Worm (Caenorhabditis elegans) whole organism, L4 larva: ENCODE measurements around the gene ram-2.
A peak's percentile ranks its signal among the peaks of the same experiment; 100 is the strongest.

Experiments used
- R02D3.7 ChIP-seq: fragments of 150-350 bp; sonication (generic microtip); optimal IDR thresholded peaks from 3 replicates; lab custom pipeline; 2014; ENCODE audit warnings: missing biosample characterization, missing genetic modification characterization
- T26A8.4 ChIP-seq: fragments of 200-800 bp; sonication (Bioruptor generic); IDR thresholded peaks from 2 replicates; pipeline ENCODE4 v1.3.6; 2022; ENCODE audit warnings: missing genetic modification characterization, missing compliant biosample characterization
- Y48G9A.11 ChIP-seq: fragments of 200-800 bp; sonication (Bioruptor generic); IDR thresholded peaks from 2 replicates; pipeline ENCODE4 v1.3.6; 2022; ENCODE audit warnings: missing genetic modification reagents, missing genetic modification characterization, missing compliant biosample characterization
- aha-1 ChIP-seq: fragments of 150-350 bp; peaks from one replicate; lab custom pipeline; 2014; ENCODE audit warnings: missing biosample characterization, missing genetic modification characterization
- ceh-20 ChIP-seq: fragments of 200-800 bp; sonication (Bioruptor generic); IDR thresholded peaks from 2 replicates; pipeline ENCODE4 v1.3.6; 2022; ENCODE audit warnings: missing genetic modification reagents, missing genetic modification characterization, missing compliant biosample characterization
- ctbp-1 ChIP-seq: fragments of 200-800 bp; sonication (Bioruptor generic); IDR thresholded peaks from 2 replicates; pipeline ENCODE4 v1.3.6; 2022; ENCODE audit warnings: missing genetic modification reagents, missing genetic modification characterization, missing compliant biosample characterization
- daf-19 ChIP-seq: fragments of 200-800 bp; sonication (Bioruptor generic); conservative IDR thresholded peaks from 2 replicates; pipeline ENCODE4 v1.3.6; 2022; ENCODE audit warnings: missing genetic modification characterization, missing compliant biosample characterization
- dmd-9 ChIP-seq: fragments of 200-800 bp; sonication (Bioruptor generic); IDR thresholded peaks from 2 replicates; pipeline ENCODE4 v1.3.6; 2022; ENCODE audit warnings: missing genetic modification reagents, missing genetic modification characterization, missing compliant biosample characterization
- egl-27 ChIP-seq: sonication (generic microtip); optimal IDR thresholded peaks from 3 replicates; lab custom pipeline; 2017; ENCODE audit warnings: missing biosample characterization, missing genetic modification reagents, missing genetic modification characterization
- egl-43 ChIP-seq: fragments of 200-800 bp; sonication (Bioruptor generic); IDR thresholded peaks from 2 replicates; pipeline ENCODE4 v1.3.6; 2022; ENCODE audit warnings: missing genetic modification reagents, missing genetic modification characterization, missing compliant biosample characterization
- hmg-1.1 ChIP-seq: fragments of 200-800 bp; sonication (Bioruptor generic); IDR thresholded peaks from 2 replicates; pipeline ENCODE4 v1.3.6; 2022; ENCODE audit warnings: missing genetic modification reagents, missing genetic modification characterization, missing compliant biosample characterization
- jun-1 ChIP-seq: fragments of 150-350 bp; optimal IDR thresholded peaks from 2 replicates; lab custom pipeline; 2014; ENCODE audit warnings: missing biosample characterization, missing genetic modification reagents, missing genetic modification characterization
- lin-1 ChIP-seq: fragments of 200-800 bp; sonication (Bioruptor generic); IDR thresholded peaks from 2 replicates; pipeline ENCODE4 v1.3.6; 2022; ENCODE audit warnings: missing genetic modification reagents, missing genetic modification characterization, missing compliant biosample characterization
- lin-38 ChIP-seq: fragments of 200-800 bp; sonication (Bioruptor generic); IDR thresholded peaks from 2 replicates; pipeline ENCODE4 v1.3.6; 2022; ENCODE audit warnings: missing genetic modification reagents, missing genetic modification characterization, missing compliant biosample characterization
- madf-9 ChIP-seq: fragments of 200-800 bp; sonication (Bioruptor generic); conservative IDR thresholded peaks from 2 replicates; pipeline ENCODE4 v1.3.6; 2022; ENCODE audit warnings: missing genetic modification reagents, missing genetic modification characterization, missing compliant biosample characterization
- mdt-29 ChIP-seq: fragments of 200-800 bp; sonication (Bioruptor generic); IDR thresholded peaks from 2 replicates; pipeline ENCODE4 v1.3.6; 2022; ENCODE audit warnings: missing genetic modification reagents, missing genetic modification characterization, missing compliant biosample characterization
- mes-2 ChIP-seq: sonication (generic microtip); optimal IDR thresholded peaks from 2 replicates; lab custom pipeline; 2016; ENCODE audit warnings: missing genotype, mild to moderate bottlenecking, missing genetic modification characterization, missing compliant biosample characterization; ENCODE audit not compliant: poor library complexity, severe bottlenecking
- nhr-11 ChIP-seq: fragments of 150-350 bp; optimal IDR thresholded peaks from 2 replicates; lab custom pipeline; 2014; ENCODE audit warnings: missing biosample characterization, missing genetic modification characterization
- nhr-111 ChIP-seq: fragments of 200-800 bp; sonication (Bioruptor generic); optimal IDR thresholded peaks from 2 replicates; lab custom pipeline; 2018; ENCODE audit warnings: mild to moderate bottlenecking, missing genetic modification characterization, missing compliant biosample characterization
- nhr-41 ChIP-seq: fragments of 200-800 bp; sonication (Bioruptor generic); IDR thresholded peaks from 2 replicates; pipeline ENCODE4 v1.3.6; 2022; ENCODE audit warnings: missing genetic modification reagents, missing genetic modification characterization, missing compliant biosample characterization
- nhr-48 ChIP-seq: sonication (generic microtip); optimal IDR thresholded peaks from 2 replicates; lab custom pipeline; 2016; ENCODE audit warnings: mild to moderate bottlenecking, missing genetic modification characterization, missing compliant biosample characterization
- nhr-6 ChIP-seq: fragments of 150-350 bp; optimal IDR thresholded peaks from 2 replicates; lab custom pipeline; 2014; ENCODE audit warnings: missing biosample characterization, missing genetic modification characterization
- php-3 ChIP-seq: fragments of 200-800 bp; sonication (Bioruptor generic); IDR thresholded peaks from 2 replicates; pipeline ENCODE4 v1.3.6; 2022; ENCODE audit warnings: missing genetic modification reagents, missing genetic modification characterization, missing compliant biosample characterization
- rbr-2 ChIP-seq: sonication (generic microtip); optimal IDR thresholded peaks from 2 replicates; lab custom pipeline; 2016; ENCODE audit warnings: missing genotype, missing genetic modification characterization, missing compliant biosample characterization
- skn-1 ChIP-seq: fragments of 150-350 bp; optimal IDR thresholded peaks from 2 replicates; lab custom pipeline; 2014; ENCODE audit warnings: missing biosample characterization, missing genetic modification characterization
- unc-62 ChIP-seq, 3 experiments: fragments of 150-350 bp in 1 of 3; sonication (generic microtip); optimal IDR thresholded peaks in 2 of 3; peaks in 1 of 3; 1 replicate in 1 of 3; 2 replicates in 2 of 3; lab custom pipeline; 2014 to 2017; ENCODE audit warnings: missing biosample characterization in 3 of 3, missing genetic modification characterization in 3 of 3, missing genetic modification reagents in 3 of 3, missing genotype in 1 of 3
- zip-2 ChIP-seq: fragments of 150-350 bp; optimal IDR thresholded peaks from 2 replicates; lab custom pipeline; 2014; ENCODE audit warnings: missing biosample characterization, missing genetic modification characterization
- ztf-11 ChIP-seq: fragments of 150-350 bp; optimal IDR thresholded peaks from 2 replicates; lab custom pipeline; 2014; ENCODE audit warnings: missing biosample characterization, missing genetic modification characterization

The ram-2 gene

DNA sequence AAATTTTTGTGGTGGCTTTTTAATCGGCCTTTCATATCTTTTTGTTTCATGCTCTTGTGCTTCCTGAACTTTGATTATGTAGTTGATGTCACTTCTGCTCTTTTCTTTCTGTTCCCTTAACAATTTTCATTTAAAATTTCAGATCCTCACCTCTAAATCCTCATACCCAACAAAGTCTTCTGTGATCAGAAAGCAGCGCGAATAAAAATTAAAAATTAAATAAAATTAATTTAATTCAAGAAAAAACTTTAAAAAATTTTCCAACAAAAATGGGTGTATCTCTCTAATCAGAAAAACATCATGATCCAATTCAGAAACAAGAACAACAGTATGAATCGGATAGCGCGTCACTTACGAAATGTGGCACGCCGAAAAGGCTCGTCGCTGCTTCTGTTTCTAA lies 41.4 kb downstream of the ram-2 start, which contains the start of gene ptp-3:
TSS of gene ptp-3 (plus strand) at position 301 of the 400 bp plus-strand sequence.
- TF ChIP-seq dmd-9 (GFP tag; lab: Robert Waterston, UW) (no peak), nhr-6 (no peak), nhr-41 (no peak), jun-1 (no peak), ztf-11 (tag; lab: Kevin White, UChicago) (no peak), egl-43 (GFP tag; lab: Robert Waterston, UW) (no peak), lin-38 (no peak), mes-2 (tag; lab: Kevin White, UChicago) (no peak), R02D3.7 (tag; lab: Kevin White, UChicago) (no peak), T26A8.4 (GFP tag; lab: Robert Waterston, UW) (no peak), ctbp-1 (GFP tag; lab: Robert Waterston, UW) (no peak), lin-1 (no peak), nhr-11 (tag; lab: Kevin White, UChicago) (no peak), aha-1 (no peak), daf-19 (GFP tag; lab: Robert Waterston, UW) (no peak), nhr-48 (no peak)

- TF ChIP-seq skn-1 (no peak), rbr-2 (no peak), nhr-111 (GFP tag; lab: Kevin White, UChicago) (no peak), zip-2 (tag; lab: Kevin White, UChicago) (no peak), ceh-20 (no peak), ztf-11 (tag; lab: Kevin White, UChicago) (no peak), php-3 (GFP tag; lab: Robert Waterston, UW) (no peak), mdt-29 (GFP tag; lab: Robert Waterston, UW) (no peak), madf-9 (GFP tag; lab: Robert Waterston, UW) (no peak), unc-62 (GFP tag; optimal IDR thresholded peaks at IDR 0.05 in 1 of 2; lab: Kevin White, UChicago) (no peak), unc-62 (tag; optimal IDR thresholded peaks at IDR 0.05; lab: Kevin White, UChicago) (no peak), ctbp-1 (GFP tag; lab: Robert Waterston, UW) (no peak)
- TF ChIP-seq, all 104 proteins: peak for 0
Observed at ce11 chrII:10971677-10972076, 45.0 kb downstream of the ram-2 start.

DNA sequence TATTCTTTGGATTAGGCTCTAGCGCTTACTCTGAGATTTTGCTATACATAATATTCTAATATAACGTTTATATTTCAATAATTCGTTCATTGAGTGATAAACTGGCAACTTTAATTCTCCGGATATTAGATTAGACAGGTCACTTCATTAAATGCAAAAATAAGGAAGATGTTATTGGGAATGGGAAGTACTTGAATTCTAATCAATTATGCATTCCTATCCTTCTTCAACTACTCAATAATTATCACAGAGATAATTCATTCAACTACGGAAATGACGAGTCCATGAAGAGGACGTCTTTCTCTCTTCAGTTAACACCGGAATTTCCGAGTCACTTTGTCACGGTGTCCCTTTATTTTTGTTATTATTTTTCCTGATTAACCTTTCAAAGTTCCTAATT lies 46.1 kb downstream of the ram-2 start:
- no peak for TF ChIP-seq egl-27
- no peak for TF ChIP-seq Y48G9A.11 (GFP tag; lab: Robert Waterston, UW)
- TF ChIP-seq unc-62 (GFP tag; optimal IDR thresholded peaks at IDR 0.05 in 1 of 2; lab: Kevin White, UChicago), result peak in 1 of 2 experiments; percentile 20
- TF ChIP-seq unc-62 (tag; optimal IDR thresholded peaks at IDR 0.05; lab: Kevin White, UChicago), result no peak
- no peak for TF ChIP-seq hmg-1.1 (GFP tag; lab: Robert Waterston, UW)
